Worm (Caenorhabditis elegans): Measurements from ENCODE around the gene paml-1.
"Not testable (repeated sequence)": the region's sequence is repeated elsewhere in the genome, so short reads cannot be mapped to it uniquely, and the experiment has no call there.

Gene paml-1

ce11 chrIII:10221860-10222259 is 12.0 kb downstream of the paml-1 start, which contains the start of gene Y70G10A.4:
Gene Y70G10A.4, plus strand, starts transcription at chrIII:10222160.
- TF ChIP-seq unc-39 (tag; optimal IDR thresholded peaks at IDR 0.05); unc-55 (GFP tag; optimal IDR thresholded peaks at IDR 0.05); nhr-25 (tag; optimal IDR thresholded peaks at IDR 0.05): not testable (repeated sequence)

ce11 chrIII:10218587-10218986 is 15.3 kb downstream of the paml-1 start, which contains the start of the genes rde-4 and cox-14:
Gene rde-4, minus strand, starts transcription at chrIII:10218646.
Gene cox-14, plus strand, starts transcription at chrIII:10218942.
- TF ChIP-seq lin-39 (tag; optimal IDR thresholded peaks at IDR 0.05) = no peak
- peak; percentile 31 for TF ChIP-seq ZK546.5 (tag; optimal IDR thresholded peaks at IDR 0.05)
- TF ChIP-seq R02D3.7 (tag; optimal IDR thresholded peaks at IDR 0.05) = peak; percentile 5
- TF ChIP-seq ceh-82 (tag; optimal IDR thresholded peaks at IDR 0.05) = no peak
- no peak for TF ChIP-seq elt-1 (tag; optimal IDR thresholded peaks at IDR 0.05)
- no peak for TF ChIP-seq mbf-1 (tag; optimal IDR thresholded peaks at IDR 0.05)
- no peak for TF ChIP-seq nhr-11 (tag; optimal IDR thresholded peaks at IDR 0.05)
- TF ChIP-seq zag-1 (tag; optimal IDR thresholded peaks at IDR 0.05) = no peak
- TF ChIP-seq nhr-77 (tag; optimal IDR thresholded peaks at IDR 0.05) = no peak
- TF ChIP-seq sem-4 (tag; optimal IDR thresholded peaks at IDR 0.05) = peak; percentile 72
- TF ChIP-seq mdl-1 (tag; optimal IDR thresholded peaks at IDR 0.05) = peak in 1 of 2 experiments; percentile 54
- no peak for TF ChIP-seq nhr-10 (tag; optimal IDR thresholded peaks at IDR 0.05)
- TF ChIP-seq Y55F3AM.14 (GFP tag; optimal IDR thresholded peaks at IDR 0.05) = no peak
- peak; percentile 25 for TF ChIP-seq ceh-16 (tag; optimal IDR thresholded peaks at IDR 0.05)
- peak; percentile 91 for TF ChIP-seq C34F6.9 (tag; optimal IDR thresholded peaks at IDR 0.05)
- peak; percentile 55 for TF ChIP-seq snpc-4 (tag; optimal IDR thresholded peaks at IDR 0.05)
- peak; percentile 97 to 99 for TF ChIP-seq lsy-2 (tag; optimal IDR thresholded peaks at IDR 0.05)
- peak; percentile 59 for TF ChIP-seq mab-5 (tag; optimal IDR thresholded peaks at IDR 0.05)
- TF ChIP-seq nhr-23 (tag; optimal IDR thresholded peaks at IDR 0.05) = no peak
- no peak for TF ChIP-seq nhr-12 (tag; optimal IDR thresholded peaks at IDR 0.05)
- TF ChIP-seq dmd-4 (tag; optimal IDR thresholded peaks at IDR 0.05) = no peak
- peak; percentile 91 for TF ChIP-seq gmeb-1 (tag; optimal IDR thresholded peaks at IDR 0.05)
- peak; percentile 74 for TF ChIP-seq nhr-21 (tag; optimal IDR thresholded peaks at IDR 0.05)
- peak; percentile 60 for TF ChIP-seq fos-1 (tag; optimal IDR thresholded peaks at IDR 0.05)
- TF ChIP-seq aly-2 (tag; optimal IDR thresholded peaks at IDR 0.05) = no peak
- TF ChIP-seq nhr-237 (tag; optimal IDR thresholded peaks at IDR 0.05) = no peak
- TF ChIP-seq peb-1 (tag; optimal IDR thresholded peaks at IDR 0.05) = no peak
- TF ChIP-seq nhr-129 (tag; optimal IDR thresholded peaks at IDR 0.05) = peak; percentile 65
- TF ChIP-seq alr-1 (tag; optimal IDR thresholded peaks at IDR 0.05) = no peak
- TF ChIP-seq ama-1 (optimal IDR thresholded peaks at IDR 0.05) = peak; percentile 41
- TF ChIP-seq unc-62 (GFP tag; optimal IDR thresholded peaks at IDR 0.05) = no peak
- TF ChIP-seq lin-11 (tag; optimal IDR thresholded peaks at IDR 0.05) = peak; percentile 61
- no peak for TF ChIP-seq sma-9 (GFP tag; optimal IDR thresholded peaks at IDR 0.05)
- TF ChIP-seq sma-9 (tag; optimal IDR thresholded peaks at IDR 0.05) = no peak
- peak; percentile 2 for TF ChIP-seq skn-1 (tag; optimal IDR thresholded peaks at IDR 0.05)
- TF ChIP-seq F13H6.1 (tag; optimal IDR thresholded peaks at IDR 0.05) = peak; percentile 66
- peak; percentile 98 for TF ChIP-seq unc-55 (GFP tag; optimal IDR thresholded peaks at IDR 0.05)
- TF ChIP-seq ztf-11 (tag; optimal IDR thresholded peaks at IDR 0.05) = no peak
- peak; percentile 86 for TF ChIP-seq nhr-25 (tag; optimal IDR thresholded peaks at IDR 0.05)
- no peak for TF ChIP-seq elt-3 (tag; optimal IDR thresholded peaks at IDR 0.05)
- peak; percentile 60 for TF ChIP-seq nhr-6 (tag; optimal IDR thresholded peaks at IDR 0.05)
- TF ChIP-seq crh-2 (tag; optimal IDR thresholded peaks at IDR 0.05) = peak; percentile 90
- peak; percentile 1 for TF ChIP-seq ztf-4 (tag; optimal IDR thresholded peaks at IDR 0.05)
- TF ChIP-seq unc-39 (tag; optimal IDR thresholded peaks at IDR 0.05) = no peak
- no peak for TF ChIP-seq egl-27 (tag; optimal IDR thresholded peaks at IDR 0.05)
- no peak for TF ChIP-seq ztf-1 (GFP tag; conservative IDR thresholded peaks at IDR 0.05)
- TF ChIP-seq blmp-1 (tag; optimal IDR thresholded peaks at IDR 0.05; ENCODE audit: insufficient read depth) = peak; percentile 19
- TF ChIP-seq sma-3 (GFP tag; optimal IDR thresholded peaks at IDR 0.05) = peak; percentile 81
- TF ChIP-seq lin-13 (GFP tag; optimal IDR thresholded peaks at IDR 0.05) = peak; percentile 90

Measured in whole organism, L2 larva.